Fruit fly (Drosophila melanogaster) whole organism, embryonic: ENCODE measurements around the gene Exo70.
A peak's percentile ranks its signal among the peaks of the same experiment; 100 is the strongest.

Experiments used
- Asciz ChIP-seq: fragments of 200-800 bp; sonication (Bioruptor generic); optimal IDR thresholded peaks from 2 replicates; lab custom pipeline; 2017; ENCODE audit warnings: missing biosample characterization, mild to moderate bottlenecking, missing genetic modification characterization, missing genetic modification reagents
- BEAF-32 ChIP-seq: fragments of 200-800 bp; sonication (Bioruptor generic); optimal IDR thresholded peaks from 3 replicates; lab custom pipeline; 2017; ENCODE audit warnings: missing biosample characterization, missing genetic modification characterization, mild to moderate bottlenecking, moderate library complexity, missing genetic modification reagents
- Bdp1 ChIP-seq: fragments of 200-800 bp; sonication (Bioruptor generic); optimal IDR thresholded peaks from 3 replicates; lab custom pipeline; 2016; ENCODE audit warnings: missing biosample characterization, missing genetic modification characterization
- CG10267 ChIP-seq: fragments of 200-800 bp; sonication (Bioruptor generic); optimal IDR thresholded peaks from 2 replicates; lab custom pipeline; 2018; ENCODE audit warnings: missing biosample characterization, mild to moderate bottlenecking, missing genetic modification characterization, moderate library complexity
- CG10366 ChIP-seq: fragments of 200-800 bp; sonication (Bioruptor generic); IDR thresholded peaks from 2 replicates; pipeline ENCODE4 v1.3.6; 2022; ENCODE audit warnings: missing biosample characterization, missing genetic modification characterization
- CG10543 ChIP-seq: fragments of 200-800 bp; sonication (Bioruptor generic); optimal IDR thresholded peaks from 3 replicates; lab custom pipeline; 2017; ENCODE audit warnings: missing biosample characterization, mild to moderate bottlenecking, missing genetic modification characterization, moderate library complexity
- CG1233 ChIP-seq: fragments of 200-800 bp; sonication (Bioruptor generic); optimal IDR thresholded peaks from 4 replicates; lab custom pipeline; 2018; ENCODE audit warnings: missing biosample characterization, mild to moderate bottlenecking, missing genetic modification characterization
- CG12391 ChIP-seq: fragments of 200-800 bp; sonication (Bioruptor generic); optimal IDR thresholded peaks from 3 replicates; lab custom pipeline; 2018; ENCODE audit warnings: missing biosample characterization, mild to moderate bottlenecking, missing genetic modification characterization, moderate library complexity
- CG14441 ChIP-seq: fragments of 200-800 bp; sonication (Bioruptor generic); IDR thresholded peaks from 2 replicates; pipeline ENCODE4 v1.3.6; 2022; ENCODE audit warnings: missing biosample characterization, missing genetic modification characterization
- CG2889 ChIP-seq: fragments of 200-800 bp; sonication (Bioruptor generic); IDR thresholded peaks from 3 replicates; pipeline ENCODE4 v1.3.6; 2022; ENCODE audit warnings: missing biosample characterization, missing genetic modification characterization
- CG32767 ChIP-seq: fragments of 200-800 bp; sonication (Bioruptor generic); IDR thresholded peaks from 2 replicates; pipeline ENCODE4 v1.3.6; 2022; ENCODE audit warnings: missing biosample characterization, missing genetic modification characterization
- CG4707 ChIP-seq: fragments of 200-800 bp; sonication (Bioruptor generic); optimal IDR thresholded peaks from 2 replicates; lab custom pipeline; 2018; ENCODE audit warnings: missing biosample characterization, mild to moderate bottlenecking, missing genetic modification characterization, moderate library complexity
- CG8924 ChIP-seq: fragments of 200-800 bp; optimal IDR thresholded peaks from 3 replicates; lab custom pipeline; 2019; ENCODE audit warnings: missing biosample characterization, mild to moderate bottlenecking, missing genetic modification characterization, moderate library complexity
- CG9797 ChIP-seq: fragments of 200-800 bp; sonication (Bioruptor generic); optimal IDR thresholded peaks from 3 replicates; lab custom pipeline; 2018; ENCODE audit warnings: missing biosample characterization, mild to moderate bottlenecking, missing genetic modification characterization
- Dad ChIP-seq: fragments of 200-800 bp; sonication (Bioruptor generic); optimal IDR thresholded peaks from 3 replicates; lab custom pipeline; 2016; ENCODE audit warnings: missing biosample characterization, missing genetic modification characterization
- HLH54F ChIP-seq: fragments of 200-800 bp; sonication (Bioruptor generic); optimal IDR thresholded peaks from 3 replicates; lab custom pipeline; 2016; ENCODE audit warnings: missing biosample characterization, missing genetic modification characterization
- Hey ChIP-seq: fragments of 200-800 bp; sonication (Bioruptor generic); optimal IDR thresholded peaks from 3 replicates; lab custom pipeline; 2018; ENCODE audit warnings: missing biosample characterization, mild to moderate bottlenecking, missing genetic modification characterization
- Hr51 ChIP-seq, 2 experiments: fragments of 200-800 bp; sonication (Bioruptor generic); optimal IDR thresholded peaks; 2 replicates in 1 of 2; 3 replicates in 1 of 2; lab custom pipeline; 2016 to 2018; ENCODE audit warnings: missing biosample characterization in 2 of 2, missing genetic modification characterization in 2 of 2, mild to moderate bottlenecking in 1 of 2, moderate library complexity in 1 of 2
- MTF-1 ChIP-seq: fragments of 200-800 bp; sonication (Bioruptor generic); optimal IDR thresholded peaks from 2 replicates; lab custom pipeline; 2018; ENCODE audit warnings: missing biosample characterization, mild to moderate bottlenecking, missing genetic modification characterization, borderline replicate concordance
- Mad ChIP-seq: fragments of 200-800 bp; sonication (Bioruptor generic); optimal IDR thresholded peaks from 2 replicates; lab custom pipeline; 2016; ENCODE audit warnings: missing biosample characterization, missing genetic modification characterization
- NFAT ChIP-seq: fragments of 200-800 bp; sonication (Bioruptor generic); IDR thresholded peaks from 2 replicates; pipeline ENCODE4 v1.3.6; 2022; ENCODE audit warnings: missing biosample characterization, missing genetic modification characterization
- Nf-YB ChIP-seq: fragments of 200-800 bp; sonication (Bioruptor generic); optimal IDR thresholded peaks from 3 replicates; lab custom pipeline; 2019; ENCODE audit warnings: missing biosample characterization, mild to moderate bottlenecking, missing genetic modification characterization, moderate library complexity
- Oli ChIP-seq: fragments of 200-800 bp; sonication (Bioruptor generic); optimal IDR thresholded peaks from 2 replicates; lab custom pipeline; 2018; ENCODE audit warnings: missing biosample characterization, mild to moderate bottlenecking, missing genetic modification characterization, moderate library complexity
- Pdp1 ChIP-seq, 2 experiments: fragments of 200-800 bp; sonication (Bioruptor generic); optimal IDR thresholded peaks; 3 replicates each; lab custom pipeline; 2016; ENCODE audit warnings: missing biosample characterization in 2 of 2, missing genetic modification characterization in 2 of 2, mild to moderate bottlenecking in 1 of 2, moderate library complexity in 1 of 2
- Sox100B ChIP-seq: fragments of 200-800 bp; sonication (Bioruptor generic); optimal IDR thresholded peaks from 3 replicates; lab custom pipeline; 2018; ENCODE audit warnings: missing biosample characterization, mild to moderate bottlenecking, missing genetic modification characterization
- Sry-β ChIP-seq: fragments of 200-800 bp; sonication (Bioruptor generic); optimal IDR thresholded peaks from 2 replicates; lab custom pipeline; 2018; ENCODE audit warnings: missing biosample characterization, mild to moderate bottlenecking, missing genetic modification characterization, moderate library complexity
- Xbp1 ChIP-seq: fragments of 200-800 bp; sonication (Bioruptor generic); optimal IDR thresholded peaks from 3 replicates; lab custom pipeline; 2016; ENCODE audit warnings: missing biosample characterization, mild to moderate bottlenecking, missing genetic modification characterization
- abd-A ChIP-seq: fragments of 200-800 bp; sonication (Bioruptor generic); optimal IDR thresholded peaks from 3 replicates; lab custom pipeline; 2019; ENCODE audit warnings: missing biosample characterization, mild to moderate bottlenecking, missing genetic modification characterization, moderate library complexity
- ash1 ChIP-seq: fragments of 200-800 bp; sonication (Bioruptor generic); optimal IDR thresholded peaks from 2 replicates; lab custom pipeline; 2018; ENCODE audit warnings: missing biosample characterization, mild to moderate bottlenecking, missing genetic modification characterization
- az2 ChIP-seq: fragments of 200-800 bp; sonication (Bioruptor generic); optimal IDR thresholded peaks from 3 replicates; lab custom pipeline; 2016; ENCODE audit warnings: missing biosample characterization, missing genetic modification characterization
- bab2 ChIP-seq: fragments of 200-800 bp; sonication (Bioruptor generic); optimal IDR thresholded peaks from 2 replicates; lab custom pipeline; 2016; ENCODE audit warnings: missing biosample characterization, missing genetic modification characterization
- bbx ChIP-seq: fragments of 200-800 bp; sonication (Bioruptor generic); IDR thresholded peaks from 2 replicates; pipeline ENCODE4 v1.3.6; 2022; ENCODE audit warnings: missing biosample characterization, missing genetic modification characterization; ENCODE audit not compliant: partially characterized antibody
- corto ChIP-seq: fragments of 200-800 bp; sonication (Bioruptor generic); optimal IDR thresholded peaks from 2 replicates; lab custom pipeline; 2016; ENCODE audit warnings: missing biosample characterization, mild to moderate bottlenecking, missing genetic modification characterization, moderate library complexity
- en ChIP-seq: fragments of 200-800 bp; sonication (Bioruptor generic); optimal IDR thresholded peaks from 2 replicates; lab custom pipeline; 2016; ENCODE audit warnings: missing biosample characterization, missing genetic modification characterization
- hb ChIP-seq: fragments of 200-800 bp; sonication (Bioruptor generic); IDR thresholded peaks from 3 replicates; pipeline ENCODE4 v1.3.6; 2022; ENCODE audit warnings: missing biosample characterization, missing genetic modification characterization; ENCODE audit not compliant: partially characterized antibody
- lab ChIP-seq: fragments of 200-800 bp; sonication (Bioruptor generic); optimal IDR thresholded peaks from 3 replicates; lab custom pipeline; 2017; ENCODE audit warnings: missing biosample characterization, missing genetic modification characterization, mild to moderate bottlenecking, moderate library complexity, missing genetic modification reagents
- luna ChIP-seq: fragments of 200-800 bp; sonication (Bioruptor generic); optimal IDR thresholded peaks from 2 replicates; lab custom pipeline; 2016; ENCODE audit warnings: missing biosample characterization, missing genetic modification characterization
- mam ChIP-seq: fragments of 200-800 bp; sonication (Bioruptor generic); optimal IDR thresholded peaks from 3 replicates; lab custom pipeline; 2016; ENCODE audit warnings: missing biosample characterization, missing genetic modification characterization
- mld ChIP-seq: fragments of 200-800 bp; sonication (Bioruptor generic); IDR thresholded peaks from 3 replicates; pipeline ENCODE4 v1.3.6; 2022; ENCODE audit warnings: missing biosample characterization, missing genetic modification characterization; ENCODE audit not compliant: partially characterized antibody
- pfk ChIP-seq: fragments of 200-800 bp; sonication (Bioruptor generic); optimal IDR thresholded peaks from 2 replicates; lab custom pipeline; 2018; ENCODE audit warnings: missing biosample characterization, mild to moderate bottlenecking, missing genetic modification characterization, moderate library complexity
- phol ChIP-seq: fragments of 200-800 bp; sonication (Bioruptor generic); optimal IDR thresholded peaks from 3 replicates; lab custom pipeline; 2018; ENCODE audit warnings: missing biosample characterization, mild to moderate bottlenecking, missing genetic modification characterization, moderate library complexity
- sc ChIP-seq, 3 experiments: fragments of >200 bp in 2 of 3; fragments of 200-800 bp in 1 of 3; sonication (Bioruptor generic) in 1 of 3; optimal IDR thresholded peaks; 2 replicates in 2 of 3; 3 replicates in 1 of 3; lab custom pipeline; 2017; ENCODE audit warnings: mild to moderate bottlenecking in 1 of 3, missing biosample characterization in 1 of 3, missing genetic modification characterization in 1 of 3, missing genetic modification reagents in 1 of 3
- sisA ChIP-seq: fragments of 200-800 bp; sonication (Bioruptor generic); IDR thresholded peaks from 2 replicates; pipeline ENCODE4 v1.3.6; 2022; ENCODE audit warnings: missing biosample characterization, missing genetic modification characterization
- tio ChIP-seq: fragments of 200-800 bp; sonication (Bioruptor generic); optimal IDR thresholded peaks from 2 replicates; lab custom pipeline; 2017; ENCODE audit warnings: missing biosample characterization, missing genetic modification characterization, inconsistent platforms
- tna ChIP-seq: fragments of 200-800 bp; sonication (Bioruptor generic); IDR thresholded peaks from 2 replicates; pipeline ENCODE4 v1.3.6; 2022; ENCODE audit warnings: missing biosample characterization, missing genetic modification characterization; ENCODE audit not compliant: partially characterized antibody
- toy ChIP-seq: fragments of 200-800 bp; sonication (Bioruptor generic); IDR thresholded peaks from 2 replicates; pipeline ENCODE4 v1.3.6; 2022; ENCODE audit warnings: missing biosample characterization, missing genetic modification characterization
- unpg ChIP-seq: fragments of 200-800 bp; sonication (Bioruptor generic); optimal IDR thresholded peaks from 3 replicates; lab custom pipeline; 2018; ENCODE audit warnings: missing biosample characterization, mild to moderate bottlenecking, missing genetic modification characterization, moderate library complexity
- vvl ChIP-seq: fragments of 200-800 bp; sonication (Bioruptor generic); IDR thresholded peaks from 2 replicates; pipeline ENCODE4 v1.3.6; 2022; ENCODE audit warnings: missing biosample characterization, missing genetic modification characterization

Exo70 gene

DNA sequence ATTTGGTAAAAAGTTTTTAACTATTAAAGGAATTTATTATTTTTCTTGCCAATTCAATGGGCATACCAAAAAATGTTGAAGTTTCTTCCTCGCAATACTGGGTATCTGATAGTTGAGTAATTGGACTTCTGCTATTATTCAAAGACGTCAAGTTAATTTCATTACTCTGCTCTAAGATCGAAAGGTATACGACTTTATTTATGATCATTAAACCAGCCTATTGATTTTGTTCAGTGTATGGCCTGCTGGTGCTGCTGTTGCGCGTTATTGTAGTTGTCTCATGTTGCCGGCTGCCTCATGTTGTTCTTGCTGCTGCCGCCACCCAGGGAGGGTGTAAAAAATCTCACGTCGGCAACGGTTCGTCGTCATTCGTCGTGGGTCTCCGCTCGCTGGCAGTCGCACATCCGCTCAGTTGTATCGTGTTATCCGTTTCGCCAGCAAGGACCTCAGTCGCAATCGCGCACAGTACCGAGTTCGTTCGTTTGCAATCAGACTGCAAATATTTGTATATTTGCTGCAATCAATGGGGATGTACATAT is 16.0 kb upstream of the Exo70 start, which contains the start of gene CG7120 (continued):
- peak; percentile 45 for TF ChIP-seq Nf-YB (GFP tag; lab: Kevin White, UChicago)
- no peak for TF ChIP-seq CG1233 (GFP tag; lab: Kevin White, UChicago)
- TF ChIP-seq toy (GFP tag; lab: Robert Waterston, UW): no peak
- peak; percentile 35 for TF ChIP-seq unpg (GFP tag; lab: Kevin White, UChicago)
- TF ChIP-seq HLH54F (GFP tag; lab: Kevin White, UChicago): peak; percentile 20
- no peak for TF ChIP-seq mld (GFP tag; lab: Robert Waterston, UW)
- TF ChIP-seq luna (GFP tag; lab: Kevin White, UChicago): no peak
- TF ChIP-seq Hey (tag; lab: Kevin White, UChicago): no peak
- TF ChIP-seq Pdp1 (GFP tag; optimal IDR thresholded peaks at IDR 0.05; lab: Kevin White, UChicago): peak; percentile 43 to 58
- TF ChIP-seq mam: peak; percentile 40
- TF ChIP-seq CG14441 (GFP tag; lab: Robert Waterston, UW): no peak
- TF ChIP-seq Mad: no peak
- TF ChIP-seq bbx (GFP tag; lab: Robert Waterston, UW): no peak
- no peak for TF ChIP-seq Bdp1
- peak; percentile 65 for TF ChIP-seq az2 (GFP tag; lab: Kevin White, UChicago)
- no peak for TF ChIP-seq CG10543 (GFP tag; lab: Kevin White, UChicago)
- TF ChIP-seq sisA (GFP tag; lab: Robert Waterston, UW): 0 out of 2 replicates have a peak, but pooled peaks have one; percentile 25
- TF ChIP-seq abd-A (tag; lab: Kevin White, UChicago): no peak
- TF ChIP-seq en: no peak
- TF ChIP-seq Sox100B (GFP tag; lab: Kevin White, UChicago): peak; percentile 55
- peak; percentile 61 for TF ChIP-seq lab
- no peak for TF ChIP-seq corto (GFP tag; lab: Kevin White, UChicago)
- peak; percentile 16; the same call in 1 of the 2 replicates for TF ChIP-seq CG10366 (GFP tag; lab: Robert Waterston, UW)
- peak; percentile 33 for TF ChIP-seq CG8924
- TF ChIP-seq phol: peak; percentile 71
- peak; percentile 18 for TF ChIP-seq MTF-1 (GFP tag; lab: Kevin White, UChicago)
- TF ChIP-seq hb (GFP tag; lab: Robert Waterston, UW): no peak
- no peak for TF ChIP-seq vvl
- peak; percentile 67 for TF ChIP-seq Oli (tag; lab: Kevin White, UChicago)
- TF ChIP-seq tio (GFP tag; lab: Kevin White, UChicago): peak; percentile 74
- no peak for TF ChIP-seq pfk
- TF ChIP-seq Xbp1 (GFP tag; lab: Kevin White, UChicago): peak; percentile 49
- TF ChIP-seq CG4707 (GFP tag; lab: Kevin White, UChicago): no peak
- TF ChIP-seq Dad (GFP tag; lab: Kevin White, UChicago): no peak
- TF ChIP-seq Asciz (GFP tag; lab: Kevin White, UChicago): no peak
- TF ChIP-seq CG2889: no peak
- TF ChIP-seq CG12391 (tag; lab: Kevin White, UChicago): peak; percentile 58
- TF ChIP-seq CG10267 (tag; lab: Kevin White, UChicago): peak; percentile 5
- no peak for TF ChIP-seq CG9797 (GFP tag; lab: Kevin White, UChicago)
- TF ChIP-seq tna (GFP tag; lab: Robert Waterston, UW): no peak; the same call in 1 of the 2 replicates
- TF ChIP-seq NFAT (GFP tag; lab: Robert Waterston, UW): no peak
- no peak for TF ChIP-seq sc (optimal IDR thresholded peaks at IDR 0.05; lab: Kevin White, UChicago)
- TF ChIP-seq sc (GFP tag; optimal IDR thresholded peaks at IDR 0.05; lab: Kevin White, UChicago): peak; percentile 39
- TF ChIP-seq ash1 (GFP tag; lab: Kevin White, UChicago): no peak
- TF ChIP-seq Sry-β (GFP tag; lab: Kevin White, UChicago): no peak
- TF ChIP-seq CG32767 (GFP tag; lab: Robert Waterston, UW): no peak
- peak; percentile 18 to 55 for TF ChIP-seq Hr51 (GFP tag; optimal IDR thresholded peaks at IDR 0.05; lab: Kevin White, UChicago)
- TF ChIP-seq bab2: peak; percentile 1
- TF ChIP-seq BEAF-32 (GFP tag; lab: Kevin White, UChicago): no peak
